Fruit fly (Drosophila melanogaster) whole organism: Measurements from ENCODE around the gene pHCl-2.

Experiments used
- CG8478 ChIP-seq: fragments of >200 bp; optimal IDR thresholded peaks from 2 replicates; lab custom pipeline; 2018; ENCODE audit warnings: inconsistent platforms
- Dll ChIP-seq: fragments of >200 bp; optimal IDR thresholded peaks from 2 replicates; lab custom pipeline; 2017
- EcR ChIP-seq, 2 experiments: fragments of >200 bp; optimal IDR thresholded peaks; 2 replicates each; lab custom pipeline; 2017; ENCODE audit warnings: missing biosample characterization in 2 of 2, missing genetic modification characterization in 2 of 2, missing genetic modification reagents in 2 of 2
- pan ChIP-seq: fragments of >200 bp; optimal IDR thresholded peaks from 2 replicates; lab custom pipeline; 2017
- psq ChIP-seq: fragments of >200 bp; optimal IDR thresholded peaks from 2 replicates; lab custom pipeline; 2017
- usp ChIP-seq: fragments of >200 bp; optimal IDR thresholded peaks from 2 replicates; lab custom pipeline; 2017; ENCODE audit warnings: missing biosample characterization, missing genetic modification characterization, mixed read lengths

Gene pHCl-2

dm6 chr3R:31320483-31320882, 15.3 kb upstream of the pHCl-2 start:
- TF ChIP-seq CG8478 (lab: Kevin White, UChicago) (no peak), pan (lab: Kevin White, UChicago) (no peak), Dll (no peak), usp (no peak), EcR (GFP tag; optimal IDR thresholded peaks at IDR 0.05; lab: Kevin White, UChicago) (no peak), psq (lab: Kevin White, UChicago) (no peak)

DNA sequence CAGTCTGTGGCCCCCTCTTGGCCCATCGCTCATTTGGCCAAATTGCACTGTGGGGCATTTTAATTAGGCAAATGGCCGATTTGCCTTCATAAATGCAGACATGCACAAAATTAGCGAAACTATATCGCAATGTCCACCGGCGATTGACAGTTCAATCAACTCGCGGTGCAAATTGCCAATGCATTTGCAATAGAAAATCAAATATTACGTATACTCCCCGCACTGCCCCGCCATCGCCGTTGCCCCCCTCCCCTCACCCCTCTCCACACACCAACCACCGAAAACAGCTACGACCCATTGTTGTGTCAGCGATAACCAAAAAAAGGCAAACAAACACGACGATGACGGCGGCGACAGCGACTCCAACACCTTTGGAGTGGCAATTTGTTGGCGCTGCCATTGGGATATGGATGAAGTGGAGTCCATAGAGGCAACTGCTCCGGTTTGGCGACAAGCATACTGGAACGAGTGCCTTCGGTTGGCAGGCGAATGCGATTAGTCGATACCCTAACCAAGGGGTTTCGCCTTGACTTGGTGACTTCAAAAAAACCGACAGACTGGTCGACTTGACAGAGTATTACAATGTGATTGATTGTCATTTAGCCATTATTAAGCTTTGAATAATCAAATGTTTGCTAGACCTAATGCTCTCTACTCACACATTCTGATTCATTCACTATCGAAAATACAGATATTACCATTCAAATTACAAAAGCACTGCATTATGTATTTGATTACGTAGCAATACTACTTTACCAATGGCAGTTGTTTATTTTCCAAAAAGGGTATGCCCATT, 14.4 kb upstream of the pHCl-2 start:
- no peak for TF ChIP-seq EcR (GFP tag; optimal IDR thresholded peaks at IDR 0.05; lab: Kevin White, UChicago)
- no peak for TF ChIP-seq psq (lab: Kevin White, UChicago)
- no peak for TF ChIP-seq Dll

- no peak for TF ChIP-seq EcR (GFP tag; optimal IDR thresholded peaks at IDR 0.05; lab: Kevin White, UChicago)
- no peak for TF ChIP-seq pan (lab: Kevin White, UChicago)
Observed at dm6 chr3R:31314477-31314876, 9.3 kb upstream of the pHCl-2 start.

dm6 chr3R:31312287-31312686, 7.1 kb upstream of the pHCl-2 start:
- no peak for TF ChIP-seq CG8478 (lab: Kevin White, UChicago)
- TF ChIP-seq psq (lab: Kevin White, UChicago), result no peak
- TF ChIP-seq Dll, result no peak
- no peak for TF ChIP-seq EcR (GFP tag; optimal IDR thresholded peaks at IDR 0.05; lab: Kevin White, UChicago)
- no peak for TF ChIP-seq usp
- TF ChIP-seq pan (lab: Kevin White, UChicago), result no peak

DNA sequence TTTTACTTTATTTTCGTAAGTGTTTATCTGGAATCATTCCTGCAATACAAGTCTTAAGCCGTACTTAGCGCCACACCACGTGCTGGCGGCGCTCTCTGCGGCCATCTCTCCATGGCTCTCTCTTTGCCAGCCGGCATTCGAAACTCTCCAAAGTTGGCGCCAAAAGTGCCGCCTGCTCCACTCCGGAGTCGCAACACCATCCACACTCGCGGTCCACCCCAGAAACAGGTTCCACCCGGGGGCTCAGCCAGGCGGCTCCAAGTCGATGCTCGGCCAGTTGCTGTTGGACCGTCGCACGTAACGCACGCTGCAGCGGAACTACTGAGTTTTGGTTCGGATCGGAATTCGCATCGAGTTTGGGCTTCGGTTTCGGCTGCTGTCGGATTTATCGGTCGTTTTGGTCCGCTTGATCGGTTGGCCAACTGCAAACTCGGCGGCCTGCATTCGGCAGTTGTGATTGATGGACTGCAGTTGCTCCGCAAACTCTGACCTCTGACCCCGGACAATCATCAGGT, 5.8 kb upstream of the pHCl-2 start, which contains the start of gene CG34347:
TSS of gene CG34347 (plus strand) at position 275 of the 515 bp plus-strand sequence.
- TF ChIP-seq pan (lab: Kevin White, UChicago) (no peak), Dll (peak; percentile 19)

- TF ChIP-seq psq (lab: Kevin White, UChicago) (no peak), CG8478 (lab: Kevin White, UChicago) (no peak), usp (no peak), pan (lab: Kevin White, UChicago) (no peak), Dll (no peak), EcR (GFP tag; optimal IDR thresholded peaks at IDR 0.05; lab: Kevin White, UChicago) (no peak)
Observed at dm6 chr3R:31310300-31310699, 5.1 kb upstream of the pHCl-2 start.

dm6 chr3R:31308855-31309646, 3.9 kb upstream of the pHCl-2 start:
- TF ChIP-seq EcR (GFP tag; optimal IDR thresholded peaks at IDR 0.05; lab: Kevin White, UChicago) (peak; percentile 62), usp (no peak)

dm6 chr3R:31306454-31306853, 1.3 kb upstream of the pHCl-2 start:
- no peak for TF ChIP-seq CG8478 (lab: Kevin White, UChicago)

DNA sequence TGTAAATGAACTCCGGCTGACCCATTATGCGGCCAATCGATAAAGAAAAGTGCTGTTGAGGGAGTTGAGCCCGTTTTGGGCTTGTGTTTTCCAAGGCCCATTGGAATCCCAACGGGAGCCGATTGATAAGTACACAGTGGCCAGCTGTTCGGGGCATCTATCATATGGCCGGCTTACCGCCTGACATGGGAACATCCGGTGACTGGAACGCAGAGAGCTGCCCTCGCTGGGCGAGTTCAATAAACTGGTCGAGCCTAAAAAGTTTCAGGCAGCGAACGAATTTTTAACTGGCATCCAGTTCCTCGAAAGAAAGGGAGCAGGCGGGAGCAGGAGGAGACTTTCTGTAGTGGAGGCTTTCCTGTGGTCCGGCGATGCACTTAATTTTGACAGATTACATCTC, 3.7 kb downstream of the pHCl-2 start:
- peak in 1 of 2 experiments; percentile 28 for TF ChIP-seq EcR (GFP tag; optimal IDR thresholded peaks at IDR 0.05; lab: Kevin White, UChicago)
- no peak for TF ChIP-seq pan (lab: Kevin White, UChicago)
- peak; percentile 32 for TF ChIP-seq Dll
- TF ChIP-seq psq (lab: Kevin White, UChicago), result no peak
- no peak for TF ChIP-seq CG8478 (lab: Kevin White, UChicago)
- TF ChIP-seq usp, result no peak

- TF ChIP-seq pan (lab: Kevin White, UChicago) (no peak), Dll (no peak), EcR (GFP tag; optimal IDR thresholded peaks at IDR 0.05; lab: Kevin White, UChicago) (no peak), CG8478 (lab: Kevin White, UChicago) (no peak), psq (lab: Kevin White, UChicago) (no peak), usp (no peak)
Observed at dm6 chr3R:31296989-31297388, 8.2 kb downstream of the pHCl-2 start.

dm6 chr3R:31295694-31296093, 9.5 kb downstream of the pHCl-2 start:
- no peak for TF ChIP-seq usp
- no peak for TF ChIP-seq CG8478 (lab: Kevin White, UChicago)
- no peak for TF ChIP-seq pan (lab: Kevin White, UChicago)
- no peak for TF ChIP-seq psq (lab: Kevin White, UChicago)
- TF ChIP-seq EcR (GFP tag; optimal IDR thresholded peaks at IDR 0.05; lab: Kevin White, UChicago), result no peak
- no peak for TF ChIP-seq Dll

- no peak for TF ChIP-seq Dll
- TF ChIP-seq psq (lab: Kevin White, UChicago), result no peak
- no peak for TF ChIP-seq EcR (GFP tag; optimal IDR thresholded peaks at IDR 0.05; lab: Kevin White, UChicago)
- no peak for TF ChIP-seq CG8478 (lab: Kevin White, UChicago)
- no peak for TF ChIP-seq usp
- no peak for TF ChIP-seq pan (lab: Kevin White, UChicago)
Observed at dm6 chr3R:31290195-31290594, 15.0 kb downstream of the pHCl-2 start.

- TF ChIP-seq pan (lab: Kevin White, UChicago) (no peak), EcR (GFP tag; optimal IDR thresholded peaks at IDR 0.05; lab: Kevin White, UChicago) (no peak), Dll (no peak), CG8478 (lab: Kevin White, UChicago) (no peak), psq (lab: Kevin White, UChicago) (no peak), usp (no peak)
Observed at dm6 chr3R:31287522-31287921, 17.7 kb downstream of the pHCl-2 start.
